Fruit fly (Drosophila melanogaster) whole organism, embryonic: ENCODE measurements around the gene Cpsf5.

ENCODE experiments used
- Aef1 ChIP-seq: fragments of 200-800 bp; sonication (Bioruptor generic); IDR thresholded peaks from 3 replicates; pipeline ENCODE4 v1.3.6; 2022; ENCODE audit warnings: missing biosample characterization, missing genetic modification characterization
- Awh ChIP-seq: fragments of 200-800 bp; sonication (Bioruptor generic); IDR thresholded peaks from 2 replicates; pipeline ENCODE4, ENCODE4 v1.3.6; 2022; ENCODE audit warnings: missing biosample characterization, missing genetic modification characterization
- CG10147 ChIP-seq: fragments of 200-800 bp; sonication (Bioruptor generic); optimal IDR thresholded peaks from 2 replicates; lab custom pipeline; 2019; ENCODE audit warnings: missing biosample characterization, mild to moderate bottlenecking, missing genetic modification characterization, moderate library complexity
- CG10462 ChIP-seq: fragments of 200-800 bp; sonication (Bioruptor generic); optimal IDR thresholded peaks from 2 replicates; lab custom pipeline; 2016; ENCODE audit warnings: missing biosample characterization, missing genetic modification characterization
- CG10959 ChIP-seq: fragments of 200-800 bp; sonication (Bioruptor generic); IDR thresholded peaks from 2 replicates; pipeline ENCODE4 v1.3.6; 2022; ENCODE audit warnings: missing biosample characterization, missing genetic modification characterization
- CG12236 ChIP-seq: fragments of 200-800 bp; sonication (Bioruptor generic); optimal IDR thresholded peaks from 2 replicates; lab custom pipeline; 2016; ENCODE audit warnings: missing biosample characterization, missing genetic modification characterization
- CG1233 ChIP-seq: fragments of 200-800 bp; sonication (Bioruptor generic); optimal IDR thresholded peaks from 4 replicates; lab custom pipeline; 2018; ENCODE audit warnings: missing biosample characterization, mild to moderate bottlenecking, missing genetic modification characterization
- CG13123 ChIP-seq: fragments of 200-800 bp; sonication (Bioruptor generic); optimal IDR thresholded peaks from 2 replicates; lab custom pipeline; 2016; ENCODE audit warnings: missing biosample characterization, missing genetic modification characterization
- CG13775 ChIP-seq: fragments of 200-800 bp; sonication (Bioruptor generic); optimal IDR thresholded peaks from 3 replicates; lab custom pipeline; 2017; ENCODE audit warnings: missing biosample characterization, mild to moderate bottlenecking, missing genetic modification characterization
- CG15514 ChIP-seq: fragments of 200-800 bp; sonication (Bioruptor generic); optimal IDR thresholded peaks from 3 replicates; lab custom pipeline; 2017; ENCODE audit warnings: missing biosample characterization, missing genetic modification characterization, mild to moderate bottlenecking, moderate library complexity, missing genetic modification reagents
- CG18599 ChIP-seq: fragments of 200-800 bp; sonication (Bioruptor generic); optimal IDR thresholded peaks from 3 replicates; lab custom pipeline; 2017; ENCODE audit warnings: missing biosample characterization, missing genetic modification characterization, mild to moderate bottlenecking, moderate library complexity, missing genetic modification reagents
- CG2116 ChIP-seq: fragments of 200-800 bp; sonication (Bioruptor generic); optimal IDR thresholded peaks from 3 replicates; lab custom pipeline; 2018; ENCODE audit warnings: missing biosample characterization, mild to moderate bottlenecking, missing genetic modification characterization
- CG2889 ChIP-seq: fragments of 200-800 bp; sonication (Bioruptor generic); IDR thresholded peaks from 3 replicates; pipeline ENCODE4 v1.3.6; 2022; ENCODE audit warnings: missing biosample characterization, missing genetic modification characterization
- CG31441 ChIP-seq: fragments of 200-800 bp; sonication (Bioruptor generic); IDR thresholded peaks from 2 replicates; pipeline ENCODE4 v1.3.6; 2022; ENCODE audit warnings: missing biosample characterization, missing genetic modification characterization
- CG34224 ChIP-seq: fragments of 200-800 bp; sonication (Bioruptor generic); IDR thresholded peaks from 3 replicates; pipeline ENCODE4 v1.3.6; 2022; ENCODE audit warnings: missing biosample characterization, missing genetic modification characterization; ENCODE audit not compliant: partially characterized antibody
- CG4820 ChIP-seq: fragments of 200-800 bp; sonication (Bioruptor generic); optimal IDR thresholded peaks from 3 replicates; lab custom pipeline; 2016; ENCODE audit warnings: missing biosample characterization, missing genetic modification characterization
- CG6791 ChIP-seq: fragments of 200-800 bp; sonication (Bioruptor generic); IDR thresholded peaks from 3 replicates; pipeline ENCODE4 v1.3.6; 2022; ENCODE audit warnings: missing biosample characterization, missing genetic modification characterization; ENCODE audit not compliant: partially characterized antibody
- CG9437 ChIP-seq: fragments of 200-800 bp; sonication (Bioruptor generic); optimal IDR thresholded peaks from 2 replicates; lab custom pipeline; 2018; ENCODE audit warnings: missing biosample characterization, mild to moderate bottlenecking, missing genetic modification characterization
- E2f1 ChIP-seq: fragments of 200-800 bp; sonication (Bioruptor generic); IDR thresholded peaks from 2 replicates; pipeline ENCODE4 v1.3.6; 2022; ENCODE audit warnings: missing biosample characterization, missing genetic modification characterization
- Hr78 ChIP-seq, 2 experiments: fragments of 200-800 bp in 1 of 2; fragments of >200 bp in 1 of 2; sonication (Bioruptor generic) in 1 of 2; optimal IDR thresholded peaks; 2 replicates each; lab custom pipeline; 2017 to 2019; ENCODE audit warnings: missing biosample characterization in 2 of 2, missing genetic modification characterization in 2 of 2, mild to moderate bottlenecking in 1 of 2, moderate library complexity in 1 of 2
- Jarid2 ChIP-seq: fragments of 200-800 bp; sonication (Bioruptor generic); optimal IDR thresholded peaks from 3 replicates; lab custom pipeline; 2017; ENCODE audit warnings: mild to moderate bottlenecking, missing biosample characterization, missing genetic modification reagents, missing genetic modification characterization
- Myb ChIP-seq: fragments of 200-800 bp; sonication (Bioruptor generic); optimal IDR thresholded peaks from 2 replicates; lab custom pipeline; 2016; ENCODE audit warnings: missing biosample characterization, missing genetic modification characterization
- Rfx ChIP-seq: fragments of 200-800 bp; sonication (Bioruptor generic); IDR thresholded peaks from 2 replicates; pipeline ENCODE4 v1.3.6; 2022; ENCODE audit warnings: missing biosample characterization, missing genetic modification characterization
- Sin3A ChIP-seq: fragments of >200 bp; optimal IDR thresholded peaks from 2 replicates; lab custom pipeline; 2018
- Sox102F ChIP-seq: fragments of 200-800 bp; sonication (Bioruptor generic); optimal IDR thresholded peaks from 2 replicates; lab custom pipeline; 2018; ENCODE audit warnings: missing biosample characterization, mild to moderate bottlenecking, missing genetic modification characterization, moderate library complexity
- Stat92E ChIP-seq, 3 experiments: fragments of >200 bp in 2 of 3; fragments of 200-800 bp in 1 of 3; sonication (Bioruptor generic) in 1 of 3; optimal IDR thresholded peaks; 2 replicates each; lab custom pipeline; 2017 to 2019; ENCODE audit warnings: missing biosample characterization in 3 of 3, missing genetic modification characterization in 3 of 3, mild to moderate bottlenecking in 1 of 3, moderate library complexity in 1 of 3
- TFAM ChIP-seq: fragments of 200-800 bp; sonication (Bioruptor generic); optimal IDR thresholded peaks from 2 replicates; lab custom pipeline; 2017; ENCODE audit warnings: missing biosample characterization, missing genetic modification characterization, inconsistent platforms
- Trl ChIP-seq, 3 experiments: fragments of >200 bp in 2 of 3; fragments of 200-800 bp in 1 of 3; sonication (Bioruptor generic) in 1 of 3; optimal IDR thresholded peaks; 2 replicates in 1 of 3; 3 replicates in 2 of 3; lab custom pipeline; 2016 to 2017; ENCODE audit warnings: missing biosample characterization in 1 of 3, missing genetic modification characterization in 1 of 3
- ara ChIP-seq: fragments of 200-800 bp; sonication (Bioruptor generic); IDR thresholded peaks from 2 replicates; pipeline ENCODE4 v1.3.6; 2022; ENCODE audit warnings: missing biosample characterization, missing genetic modification characterization
- bbx ChIP-seq: fragments of 200-800 bp; sonication (Bioruptor generic); IDR thresholded peaks from 2 replicates; pipeline ENCODE4 v1.3.6; 2022; ENCODE audit warnings: missing biosample characterization, missing genetic modification characterization; ENCODE audit not compliant: partially characterized antibody
- dmrt99B ChIP-seq: fragments of 200-800 bp; sonication (Bioruptor generic); optimal IDR thresholded peaks from 2 replicates; lab custom pipeline; 2018; ENCODE audit warnings: missing biosample characterization, mild to moderate bottlenecking, missing genetic modification characterization, moderate library complexity
- gce ChIP-seq: fragments of 200-800 bp; sonication (Bioruptor generic); IDR thresholded peaks from 3 replicates; pipeline ENCODE4 v1.3.6; 2022; ENCODE audit warnings: missing biosample characterization, missing genetic modification characterization
- gcm2 ChIP-seq: fragments of 200-800 bp; sonication (Bioruptor generic); optimal IDR thresholded peaks from 2 replicates; lab custom pipeline; 2016; ENCODE audit warnings: missing biosample characterization, missing genetic modification characterization
- ham ChIP-seq: fragments of 200-800 bp; sonication (Bioruptor generic); IDR thresholded peaks from 2 replicates; pipeline ENCODE4 v1.3.6; 2022; ENCODE audit warnings: missing biosample characterization, missing genetic modification characterization
- hbn ChIP-seq: fragments of 200-800 bp; sonication (Bioruptor generic); IDR thresholded peaks from 2 replicates; pipeline ENCODE4 v1.3.6; 2022; ENCODE audit warnings: missing biosample characterization, missing genetic modification characterization; ENCODE audit not compliant: partially characterized antibody
- hth ChIP-seq: fragments of >200 bp; optimal IDR thresholded peaks from 2 replicates; lab custom pipeline; 2017; ENCODE audit warnings: inconsistent platforms
- inv ChIP-seq: fragments of 200-800 bp; sonication (Bioruptor generic); IDR thresholded peaks from 2 replicates; pipeline ENCODE4 v1.3.6; 2022; ENCODE audit warnings: missing biosample characterization, missing genetic modification characterization; ENCODE audit not compliant: partially characterized antibody
- kay ChIP-seq: fragments of 200-800 bp; sonication (Bioruptor generic); optimal IDR thresholded peaks from 2 replicates; lab custom pipeline; 2016; ENCODE audit warnings: missing biosample characterization, missing genetic modification characterization
- mam ChIP-seq: fragments of 200-800 bp; sonication (Bioruptor generic); optimal IDR thresholded peaks from 3 replicates; lab custom pipeline; 2016; ENCODE audit warnings: missing biosample characterization, missing genetic modification characterization
- nmo ChIP-seq: fragments of 200-800 bp; sonication (Bioruptor generic); optimal IDR thresholded peaks from 2 replicates; lab custom pipeline; 2018; ENCODE audit warnings: missing biosample characterization, mild to moderate bottlenecking, missing genetic modification characterization, moderate library complexity
- org-1 ChIP-seq: fragments of 200-800 bp; sonication (Bioruptor generic); optimal IDR thresholded peaks from 2 replicates; lab custom pipeline; 2017; ENCODE audit warnings: missing biosample characterization, missing genetic modification characterization
- pan ChIP-seq, 4 experiments: fragments of >200 bp in 3 of 4; fragments of 200-800 bp in 1 of 4; sonication (Bioruptor generic) in 1 of 4; optimal IDR thresholded peaks in 3 of 4; IDR thresholded peaks in 1 of 4; 2 replicates each; pipeline versions ENCODE4 v1.3.6 to Lab custom; 2017 to 2022; ENCODE audit warnings: missing biosample characterization in 2 of 4, missing genetic modification characterization in 2 of 4, mixed read lengths in 1 of 4
- pros ChIP-seq: fragments of 200-800 bp; sonication (Bioruptor generic); optimal IDR thresholded peaks from 3 replicates; lab custom pipeline; 2019; ENCODE audit warnings: missing biosample characterization, mild to moderate bottlenecking, missing genetic modification characterization, moderate library complexity
- ranshi ChIP-seq: fragments of 200-800 bp; sonication (Bioruptor generic); IDR thresholded peaks from 2 replicates; pipeline ENCODE4 v1.3.6; 2022; ENCODE audit warnings: missing biosample characterization, missing genetic modification characterization
- so ChIP-seq: fragments of 200-800 bp; sonication (Bioruptor generic); IDR thresholded peaks from 3 replicates; pipeline ENCODE4 v1.3.6; 2022; ENCODE audit warnings: missing biosample characterization, missing genetic modification characterization
- sob ChIP-seq: fragments of 200-800 bp; sonication (Bioruptor generic); IDR thresholded peaks from 2 replicates; pipeline ENCODE4 v1.3.6; 2022; ENCODE audit warnings: missing biosample characterization, missing genetic modification characterization
- twi ChIP-seq: fragments of 200-800 bp; optimal IDR thresholded peaks from 2 replicates; lab custom pipeline; 2019; ENCODE audit warnings: missing biosample characterization, mild to moderate bottlenecking, missing genetic modification characterization, moderate library complexity
- wor ChIP-seq: fragments of 200-800 bp; sonication (Bioruptor generic); IDR thresholded peaks from 2 replicates; pipeline ENCODE4 v1.3.6; 2022; ENCODE audit warnings: missing biosample characterization, missing genetic modification characterization
- z ChIP-seq: fragments of 200-800 bp; sonication (Bioruptor generic); IDR thresholded peaks from 3 replicates; pipeline ENCODE4 v1.3.6; 2022; ENCODE audit warnings: missing biosample characterization, missing genetic modification characterization

The Cpsf5 gene

DNA sequence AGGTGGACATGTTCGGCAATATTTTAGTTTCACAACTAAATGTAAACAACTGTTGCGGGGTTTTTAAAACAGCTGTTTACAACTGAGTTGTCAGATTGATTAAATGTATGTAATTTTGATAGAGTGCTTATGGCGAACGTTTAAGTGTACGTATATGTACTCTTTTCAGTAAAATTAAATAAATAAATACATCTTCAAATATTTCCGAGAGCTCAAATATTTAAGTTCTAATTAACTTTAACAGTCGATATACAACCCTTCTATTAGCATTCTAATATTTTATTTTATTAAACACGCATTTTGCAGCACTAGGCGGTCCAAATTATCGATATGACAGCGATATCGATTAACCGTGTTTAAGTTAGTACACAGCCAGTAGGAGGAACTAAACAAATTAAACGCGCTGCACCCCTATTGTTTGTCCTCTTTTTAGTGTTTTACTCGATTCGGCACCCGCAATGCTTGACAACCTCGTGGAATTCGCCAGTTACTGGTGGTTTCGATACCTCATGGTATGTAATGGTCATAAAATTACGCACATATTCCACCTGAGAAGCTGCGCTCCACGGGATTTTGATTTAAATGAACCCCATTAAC lies 40.8 kb downstream of the Cpsf5 start, which contains the start of the genes CG3448 and ghi (continued):
- TF ChIP-seq wor (GFP tag; lab: Robert Waterston, UW) = no peak
- TF ChIP-seq Aef1 (GFP tag; lab: Robert Waterston, UW) = peak; percentile 58
- no peak for TF ChIP-seq gce (GFP tag; lab: Robert Waterston, UW)
- peak; percentile 15; the same call in 1 of the 2 replicates for TF ChIP-seq E2f1 (GFP tag; lab: Robert Waterston, UW)
- peak; percentile 81 for TF ChIP-seq CG18599 (GFP tag; lab: Kevin White, UChicago)
- TF ChIP-seq CG2116 (GFP tag; lab: Kevin White, UChicago) = peak; percentile 94
- TF ChIP-seq CG1233 = peak; percentile 69
- peak; percentile 57 for TF ChIP-seq kay (GFP tag; lab: Kevin White, UChicago)
- no peak for TF ChIP-seq Jarid2 (GFP tag; lab: Kevin White, UChicago)
- no peak for TF ChIP-seq pros
- TF ChIP-seq CG12236 (GFP tag; lab: Kevin White, UChicago) = no peak
- TF ChIP-seq CG6791 = peak; percentile 75; the same call in 2 of the 3 replicates
- no peak for TF ChIP-seq CG9437 (GFP tag; lab: Kevin White, UChicago)
- peak; percentile 59 for TF ChIP-seq ara (GFP tag; lab: Robert Waterston, UW)
- TF ChIP-seq TFAM = no peak
- peak; percentile 58 for TF ChIP-seq CG4820
- no peak for TF ChIP-seq Sin3A (lab: Kevin White, UChicago)
- no peak for TF ChIP-seq Trl (optimal IDR thresholded peaks at IDR 0.05; lab: Kevin White, UChicago)
- peak; percentile 69 for TF ChIP-seq Trl (GFP tag; optimal IDR thresholded peaks at IDR 0.05; lab: Kevin White, UChicago)
- peak; percentile 87 for TF ChIP-seq Myb (GFP tag; lab: Kevin White, UChicago)
- TF ChIP-seq hbn (GFP tag; lab: Robert Waterston, UW) = peak; percentile 62
- TF ChIP-seq org-1 (GFP tag; lab: Kevin White, UChicago) = no peak
- TF ChIP-seq CG10147 (GFP tag; lab: Kevin White, UChicago) = peak; percentile 68
- peak; percentile 43; the same call in 1 of the 2 replicates for TF ChIP-seq ranshi (GFP tag; lab: Robert Waterston, UW)
- peak; percentile 77 for TF ChIP-seq CG31441
- no peak for TF ChIP-seq pan (optimal IDR thresholded peaks at IDR 0.05; lab: Kevin White, UChicago)
- TF ChIP-seq pan (GFP tag; optimal IDR thresholded peaks at IDR 0.05 in 1 of 2, IDR thresholded peaks at IDR 0.05 in 1 of 2) = peak in 1 of 2 experiments; percentile 55
- no peak for TF ChIP-seq CG13123
- TF ChIP-seq CG13775 (GFP tag; lab: Kevin White, UChicago) = peak; percentile 18
- TF ChIP-seq z (GFP tag; lab: Robert Waterston, UW) = no peak
- TF ChIP-seq bbx (GFP tag; lab: Robert Waterston, UW) = peak; percentile 80
- TF ChIP-seq ham (GFP tag; lab: Robert Waterston, UW) = no peak
- peak; percentile 13 for TF ChIP-seq twi (tag; lab: Kevin White, UChicago)
- TF ChIP-seq so = no peak
- no peak for TF ChIP-seq CG10959 (GFP tag; lab: Robert Waterston, UW)
- peak in 1 of 3 experiments; percentile 39 for TF ChIP-seq Stat92E (GFP tag; optimal IDR thresholded peaks at IDR 0.05; lab: Kevin White, UChicago)
- TF ChIP-seq inv (GFP tag; lab: Robert Waterston, UW) = peak; percentile 48; the same call in 1 of the 2 replicates
- TF ChIP-seq Hr78 (GFP tag; optimal IDR thresholded peaks at IDR 0.05; lab: Kevin White, UChicago) = no peak
- TF ChIP-seq Rfx = peak; percentile 64
- no peak for TF ChIP-seq hth (lab: Kevin White, UChicago)
- no peak for TF ChIP-seq gcm2 (GFP tag; lab: Kevin White, UChicago)
- TF ChIP-seq Sox102F (GFP tag; lab: Kevin White, UChicago) = peak; percentile 52
- TF ChIP-seq dmrt99B (tag; lab: Kevin White, UChicago) = peak; percentile 69
- no peak for TF ChIP-seq CG2889
- peak; percentile 70 for TF ChIP-seq CG15514
- TF ChIP-seq mam (GFP tag; lab: Kevin White, UChicago) = peak; percentile 59
- TF ChIP-seq CG34224 (GFP tag; lab: Robert Waterston, UW) = peak; percentile 74
- peak; percentile 55 for TF ChIP-seq nmo (GFP tag; lab: Kevin White, UChicago)
- no peak for TF ChIP-seq CG10462 (GFP tag; lab: Kevin White, UChicago)
- TF ChIP-seq sob (GFP tag; lab: Robert Waterston, UW) = peak; percentile 83
- TF ChIP-seq Awh (GFP tag; lab: Robert Waterston, UW) = peak; percentile 72
